Worm (Caenorhabditis elegans) whole organism, L1 larva: ENCODE data around the gene F32D1.7.

Experiments used
- Y116A8C.19 ChIP-seq: sonication (generic microtip); optimal IDR thresholded peaks from 2 replicates; lab custom pipeline; 2016; ENCODE audit warnings: missing compliant biosample characterization, missing genetic modification characterization, borderline replicate concordance
- aly-2 ChIP-seq: fragments of 150-350 bp; optimal IDR thresholded peaks from 2 replicates; lab custom pipeline; 2014; ENCODE audit warnings: missing biosample characterization, missing genetic modification characterization
- ama-1 ChIP-seq: fragments of 150-350 bp; optimal IDR thresholded peaks from 2 replicates; lab custom pipeline; 2014
- blmp-1 ChIP-seq: fragments of 150-350 bp; optimal IDR thresholded peaks from 2 replicates; lab custom pipeline; 2014; ENCODE audit warnings: missing biosample characterization, missing genetic modification characterization
- ceh-8 ChIP-seq: fragments of 200-800 bp; sonication (Bioruptor generic); optimal IDR thresholded peaks from 2 replicates; lab custom pipeline; 2018; ENCODE audit warnings: mild to moderate bottlenecking, missing genetic modification characterization, moderate library complexity, missing compliant biosample characterization
- ceh-82 ChIP-seq, 3 experiments: fragments of 150-350 bp in 1 of 3; sonication (generic microtip) in 2 of 3; optimal IDR thresholded peaks; 2 replicates each; lab custom pipeline; 2014 to 2017; ENCODE audit warnings: missing biosample characterization in 3 of 3, missing genetic modification characterization in 3 of 3
- ces-1 ChIP-seq: fragments of 150-350 bp; optimal IDR thresholded peaks from 2 replicates; lab custom pipeline; 2014; ENCODE audit warnings: missing biosample characterization, missing genetic modification reagents, missing genetic modification characterization
- dsc-1 ChIP-seq: sonication (generic microtip); optimal IDR thresholded peaks from 2 replicates; lab custom pipeline; 2016; ENCODE audit warnings: mild to moderate bottlenecking, missing genetic modification characterization, missing compliant biosample characterization
- egl-27 ChIP-seq, 2 experiments: fragments of 150-350 bp in 1 of 2; sonication (generic microtip); optimal IDR thresholded peaks; 3 replicates each; lab custom pipeline; 2017 to 2018; ENCODE audit warnings: missing biosample characterization in 2 of 2, missing genetic modification characterization in 2 of 2, missing genetic modification reagents in 2 of 2
- elt-2 ChIP-seq: sonication (generic microtip); optimal IDR thresholded peaks from 2 replicates; lab custom pipeline; 2016; ENCODE audit warnings: missing genetic modification characterization, mild to moderate bottlenecking, inconsistent platforms, missing compliant biosample characterization, missing genetic modification reagents
- ets-5 ChIP-seq: fragments of 200-800 bp; sonication (Bioruptor generic); IDR thresholded peaks from 2 replicates; pipeline ENCODE4 v1.3.6; 2022; ENCODE audit warnings: missing genetic modification characterization, missing compliant biosample characterization
- fkh-8 ChIP-seq: sonication (generic microtip); optimal IDR thresholded peaks from 2 replicates; lab custom pipeline; 2016; ENCODE audit warnings: mild to moderate bottlenecking, missing genetic modification characterization, missing compliant biosample characterization
- hlh-17 ChIP-seq: fragments of 200-800 bp; sonication (Bioruptor generic); optimal IDR thresholded peaks from 2 replicates; lab custom pipeline; 2018; ENCODE audit warnings: missing genetic modification characterization, mild to moderate bottlenecking, missing compliant biosample characterization, moderate library complexity, borderline replicate concordance
- irx-1 ChIP-seq: sonication (generic microtip); optimal IDR thresholded peaks from 2 replicates; lab custom pipeline; 2016; ENCODE audit warnings: missing genetic modification characterization, missing compliant biosample characterization
- isw-1 ChIP-seq: fragments of 200-800 bp; sonication (Bioruptor generic); IDR thresholded peaks from 2 replicates; pipeline ENCODE4 v1.3.6; 2022; ENCODE audit warnings: missing genetic modification characterization, missing compliant biosample characterization
- lin-14 ChIP-seq: fragments of 200-800 bp; sonication (Bioruptor generic); optimal IDR thresholded peaks from 2 replicates; lab custom pipeline; 2018; ENCODE audit warnings: mild to moderate bottlenecking, missing genetic modification characterization, moderate library complexity, missing compliant biosample characterization
- lin-15B ChIP-seq: fragments of 150-350 bp; sonication (generic microtip); optimal IDR thresholded peaks from 3 replicates; lab custom pipeline; 2014; ENCODE audit warnings: missing biosample characterization, missing genetic modification characterization
- lin-39 ChIP-seq: fragments of 150-350 bp; optimal IDR thresholded peaks from 2 replicates; lab custom pipeline; 2014; ENCODE audit warnings: missing biosample characterization, missing genetic modification reagents, missing genetic modification characterization
- lsy-2 ChIP-seq, 2 experiments: fragments of 150-350 bp; optimal IDR thresholded peaks; 2 replicates each; lab custom pipeline; 2014; ENCODE audit warnings: missing biosample characterization in 2 of 2, missing genetic modification characterization in 2 of 2
- mab-9 ChIP-seq: fragments of 200-800 bp; sonication (Bioruptor generic); IDR thresholded peaks from 2 replicates; pipeline ENCODE4 v1.3.6; 2022; ENCODE audit warnings: missing genetic modification reagents, missing genetic modification characterization, missing compliant biosample characterization
- mep-1 ChIP-seq: fragments of 150-350 bp; optimal IDR thresholded peaks from 2 replicates; lab custom pipeline; 2014; ENCODE audit warnings: missing biosample characterization, missing genetic modification characterization
- nhr-11 ChIP-seq: fragments of 150-350 bp; optimal IDR thresholded peaks from 2 replicates; lab custom pipeline; 2014; ENCODE audit warnings: missing biosample characterization, missing genetic modification characterization
- nhr-12 ChIP-seq: sonication (generic microtip); optimal IDR thresholded peaks from 2 replicates; lab custom pipeline; 2017; ENCODE audit warnings: missing biosample characterization, missing genetic modification characterization
- nhr-47 ChIP-seq: sonication (generic microtip); optimal IDR thresholded peaks from 2 replicates; lab custom pipeline; 2016; ENCODE audit warnings: mild to moderate bottlenecking, missing genetic modification characterization, moderate library complexity, missing compliant biosample characterization
- nhr-71 ChIP-seq: sonication (generic microtip); optimal IDR thresholded peaks from 2 replicates; lab custom pipeline; 2016; ENCODE audit warnings: mild to moderate bottlenecking, missing genetic modification characterization, moderate library complexity, missing compliant biosample characterization
- nhr-77 ChIP-seq: fragments of 150-350 bp; optimal IDR thresholded peaks from 2 replicates; lab custom pipeline; 2014; ENCODE audit warnings: missing biosample characterization, missing genetic modification characterization
- nhr-85 ChIP-seq: sonication (generic microtip); peaks from one replicate; lab custom pipeline; 2016; ENCODE audit warnings: missing genetic modification characterization, inconsistent platforms, missing compliant biosample characterization
- nhr-90 ChIP-seq: sonication (generic microtip); optimal IDR thresholded peaks from 2 replicates; lab custom pipeline; 2016; ENCODE audit warnings: mild to moderate bottlenecking, missing genetic modification characterization, missing compliant biosample characterization; ENCODE audit not compliant: poor library complexity
- pag-3 ChIP-seq: sonication (generic microtip); optimal IDR thresholded peaks from 2 replicates; lab custom pipeline; 2017; ENCODE audit warnings: missing genetic modification characterization, mild to moderate bottlenecking, missing compliant biosample characterization, antibody characterized with exemption, borderline replicate concordance; ENCODE audit not compliant: insufficient read depth
- rnt-1 ChIP-seq: sonication (generic microtip); optimal IDR thresholded peaks from 2 replicates; lab custom pipeline; 2016; ENCODE audit warnings: mild to moderate bottlenecking, missing genetic modification characterization, moderate library complexity, missing compliant biosample characterization
- skn-1 ChIP-seq: fragments of 150-350 bp; optimal IDR thresholded peaks from 2 replicates; lab custom pipeline; 2014; ENCODE audit warnings: missing biosample characterization, missing genetic modification characterization
- snpc-4 ChIP-seq: fragments of 150-350 bp; optimal IDR thresholded peaks from 2 replicates; lab custom pipeline; 2014; ENCODE audit warnings: missing biosample characterization, missing genetic modification characterization
- tbx-2 ChIP-seq: sonication (generic microtip); optimal IDR thresholded peaks from 2 replicates; lab custom pipeline; 2016; ENCODE audit warnings: missing genetic modification characterization, missing compliant biosample characterization
- unc-30 ChIP-seq: sonication (generic microtip); optimal IDR thresholded peaks from 2 replicates; lab custom pipeline; 2017; ENCODE audit warnings: missing biosample characterization, missing genetic modification characterization
- unc-62 ChIP-seq: fragments of 150-350 bp; optimal IDR thresholded peaks from 2 replicates; lab custom pipeline; 2014; ENCODE audit warnings: missing biosample characterization, missing genetic modification reagents, missing genetic modification characterization
- unc-86 ChIP-seq: sonication (generic microtip); optimal IDR thresholded peaks from 2 replicates; lab custom pipeline; 2016; ENCODE audit warnings: missing genetic modification characterization, missing compliant biosample characterization
- vab-15 ChIP-seq: sonication (generic microtip); optimal IDR thresholded peaks from 2 replicates; lab custom pipeline; 2017; ENCODE audit warnings: missing genotype, mild to moderate bottlenecking, missing genetic modification characterization, missing compliant biosample characterization
- ztf-4 ChIP-seq: fragments of 150-350 bp; optimal IDR thresholded peaks from 2 replicates; lab custom pipeline; 2014; ENCODE audit warnings: missing biosample characterization, missing genetic modification characterization

F32D1.7 gene

ce11 chrV:4360018-4360417 lies 16.0 kb downstream of the F32D1.7 start:
- TF ChIP-seq lin-14 (GFP tag; lab: Kevin White, UChicago) (peak; percentile 46), lin-15B (tag; lab: Kevin White, UChicago) (no peak), ets-5 (GFP tag; lab: Robert Waterston, UW) (no peak), vab-15 (tag; lab: Kevin White, UChicago) (no peak), egl-27 (tag; optimal IDR thresholded peaks at IDR 0.05; lab: Kevin White, UChicago) (no peak), Y116A8C.19 (no peak), hlh-17 (GFP tag; lab: Kevin White, UChicago) (no peak), ceh-82 (tag; optimal IDR thresholded peaks at IDR 0.05; lab: Kevin White, UChicago) (no peak), nhr-77 (no peak)

ce11 chrV:4359127-4359526 lies 16.8 kb downstream of the F32D1.7 start:
- TF ChIP-seq dsc-1 (tag; lab: Kevin White, UChicago) = peak; percentile 74
- TF ChIP-seq lin-14 (GFP tag; lab: Kevin White, UChicago) = peak; percentile 37
- no peak for TF ChIP-seq fkh-8 (tag; lab: Kevin White, UChicago)
- TF ChIP-seq ama-1 (lab: Kevin White, UChicago) = no peak

ce11 chrV:4357369-4357768 lies 18.6 kb downstream of the F32D1.7 start:
- TF ChIP-seq nhr-47 = peak; percentile 22
- TF ChIP-seq ces-1 (GFP tag; lab: Kevin White, UChicago) = peak; percentile 36
- TF ChIP-seq unc-30 (tag; lab: Kevin White, UChicago) = no peak
- TF ChIP-seq elt-2 (tag; lab: Kevin White, UChicago) = no peak
- TF ChIP-seq nhr-85 (tag; lab: Kevin White, UChicago) = no peak
- no peak for TF ChIP-seq isw-1 (GFP tag; lab: Robert Waterston, UW)
- peak; percentile 6 for TF ChIP-seq rnt-1 (tag; lab: Kevin White, UChicago)
- TF ChIP-seq vab-15 (tag; lab: Kevin White, UChicago) = no peak
- peak in 1 of 2 experiments; percentile 36 for TF ChIP-seq lsy-2 (tag; optimal IDR thresholded peaks at IDR 0.05; lab: Kevin White, UChicago)
- TF ChIP-seq aly-2 (tag; lab: Kevin White, UChicago) = no peak
- TF ChIP-seq nhr-11 (tag; lab: Kevin White, UChicago) = no peak
- peak; percentile 38 for TF ChIP-seq skn-1 (tag; lab: Kevin White, UChicago)
- TF ChIP-seq snpc-4 (tag; lab: Kevin White, UChicago) = no peak
- TF ChIP-seq ztf-4 (tag; lab: Kevin White, UChicago) = no peak
- peak; percentile 49 for TF ChIP-seq ceh-8 (GFP tag; lab: Kevin White, UChicago)
- no peak for TF ChIP-seq pag-3 (tag; lab: Kevin White, UChicago)
- no peak for TF ChIP-seq lin-39
- no peak for TF ChIP-seq unc-62
- TF ChIP-seq nhr-71 (tag; lab: Kevin White, UChicago) = peak; percentile 46
- no peak for TF ChIP-seq nhr-90 (tag; lab: Kevin White, UChicago)
- no peak for TF ChIP-seq nhr-12 (tag; lab: Kevin White, UChicago)
- peak; percentile 21 for TF ChIP-seq irx-1 (tag; lab: Kevin White, UChicago)
- TF ChIP-seq unc-86 (tag; lab: Kevin White, UChicago) = no peak
- no peak for TF ChIP-seq ama-1 (lab: Kevin White, UChicago)
- TF ChIP-seq blmp-1 (tag; lab: Kevin White, UChicago) = peak; percentile 93
- peak in 2 of 3 experiments; percentile 15 to 56 for TF ChIP-seq ceh-82 (tag; optimal IDR thresholded peaks at IDR 0.05; lab: Kevin White, UChicago)
- TF ChIP-seq mab-9 (GFP tag; lab: Robert Waterston, UW) = no peak
- peak; percentile 7 for TF ChIP-seq mep-1 (tag; lab: Kevin White, UChicago)
- peak; percentile 80 for TF ChIP-seq lin-14 (GFP tag; lab: Kevin White, UChicago)
- TF ChIP-seq tbx-2 (tag; lab: Kevin White, UChicago) = peak; percentile 64
